Fruit fly (Drosophila melanogaster): Measurements from ENCODE around the gene mthl7.

The mthl7 gene

DNA sequence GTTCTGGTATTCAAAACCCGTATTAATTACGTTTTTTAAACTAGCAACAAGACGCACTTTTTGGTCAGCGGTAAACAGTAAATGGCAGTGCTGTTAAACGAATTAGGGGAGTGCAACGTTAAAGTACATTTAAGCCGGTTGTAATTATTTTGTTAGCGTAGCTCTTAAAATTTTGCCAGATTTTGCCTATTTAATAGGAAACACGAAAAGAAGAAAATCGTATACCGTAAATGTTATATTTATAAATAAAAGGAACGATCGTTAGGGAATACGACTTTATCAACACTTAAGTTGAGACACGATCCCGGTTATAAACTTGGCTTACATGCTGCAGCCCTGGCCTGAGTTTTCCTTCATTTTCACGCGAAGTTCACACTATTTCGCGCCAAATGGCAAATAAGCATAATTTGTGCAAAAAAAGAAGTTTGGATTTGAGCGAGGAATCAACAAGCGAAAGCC is 42.8 kb downstream of the mthl7 start, which contains the start of the genes Setx and mus301 (continued):
- TF ChIP-seq CG11504 (tag; optimal IDR thresholded peaks at IDR 0.05) (no peak), HLHmδ (GFP tag; optimal IDR thresholded peaks at IDR 0.05) (no peak), ranshi (GFP tag; IDR thresholded peaks at IDR 0.05) (peak; percentile 68; the same call in 1 of the 2 replicates), chinmo (GFP tag; IDR thresholded peaks at IDR 0.05; ENCODE audit: partially characterized antibody) (no peak), Atf3 (GFP tag; optimal IDR thresholded peaks at IDR 0.05) (peak; percentile 74), CG15601 (tag; optimal IDR thresholded peaks at IDR 0.05) (peak; percentile 75), unpg (GFP tag; optimal IDR thresholded peaks at IDR 0.05) (no peak), CG4424 (GFP tag; optimal IDR thresholded peaks at IDR 0.05) (peak; percentile 85), pros (GFP tag; optimal IDR thresholded peaks at IDR 0.05) (no peak), CG2889 (GFP tag; IDR thresholded peaks at IDR 0.05) (peak; percentile 44; the same call in 1 of the 3 replicates), CG18619 (GFP tag; optimal IDR thresholded peaks at IDR 0.05) (peak; percentile 77), chif (GFP tag; optimal IDR thresholded peaks at IDR 0.05) (peak; percentile 61 to 86), CG17361 (GFP tag; IDR thresholded peaks at IDR 0.05) (no peak; the same call in 2 of the 3 replicates), gt (GFP tag; IDR thresholded peaks at IDR 0.05) (no peak), CG34422 (GFP tag; IDR thresholded peaks at IDR 0.05) (peak; percentile 63; the same call in 2 of the 3 replicates), CG10654 (GFP tag; optimal IDR thresholded peaks at IDR 0.05) (peak; percentile 80), fd3F (GFP tag; optimal IDR thresholded peaks at IDR 0.05) (peak; percentile 63), CG2202 (tag; optimal IDR thresholded peaks at IDR 0.05) (peak; percentile 49), btn (GFP tag; optimal IDR thresholded peaks at IDR 0.05) (peak; percentile 58), disco-r (GFP tag; optimal IDR thresholded peaks at IDR 0.05) (peak; percentile 64), Antp (GFP tag; optimal IDR thresholded peaks at IDR 0.05) (peak; percentile 77), br (optimal IDR thresholded peaks at IDR 0.05) (no peak), Nf-YB (GFP tag; optimal IDR thresholded peaks at IDR 0.05) (peak; percentile 30), YL-1 (GFP tag; optimal IDR thresholded peaks at IDR 0.05) (peak; percentile 86), CG31365 (tag; optimal IDR thresholded peaks at IDR 0.05) (no peak), pan (optimal IDR thresholded peaks at IDR 0.05) (no peak), pan (GFP tag; optimal IDR thresholded peaks at IDR 0.05 in 1 of 2, IDR thresholded peaks at IDR 0.05 in 1 of 2) (peak in 1 of 2 experiments; percentile 61), CG4282 (GFP tag; optimal IDR thresholded peaks at IDR 0.05) (peak; percentile 83), Dbx (GFP tag; IDR thresholded peaks at IDR 0.05) (peak; percentile 88), bbx (GFP tag; IDR thresholded peaks at IDR 0.05; ENCODE audit: partially characterized antibody) (no peak), hb (GFP tag; IDR thresholded peaks at IDR 0.05; ENCODE audit: partially characterized antibody) (no peak), Adf1 (GFP tag; IDR thresholded peaks at IDR 0.05) (peak; percentile 41), Fer2 (tag; optimal IDR thresholded peaks at IDR 0.05) (peak; percentile 52), nau (GFP tag; optimal IDR thresholded peaks at IDR 0.05) (no peak), pho (GFP tag; optimal IDR thresholded peaks at IDR 0.05) (peak; percentile 88), en (GFP tag; optimal IDR thresholded peaks at IDR 0.05) (no peak), CG10431 (GFP tag; optimal IDR thresholded peaks at IDR 0.05) (peak; percentile 29), CG15479 (GFP tag; optimal IDR thresholded peaks at IDR 0.05) (peak; percentile 20), inv (GFP tag; IDR thresholded peaks at IDR 0.05; ENCODE audit: partially characterized antibody) (no peak; the same call in 1 of the 2 replicates), CG17612 (GFP tag; IDR thresholded peaks at IDR 0.05) (no peak), Sry-δ (GFP tag; optimal IDR thresholded peaks at IDR 0.05) (peak; percentile 61), tgo (GFP tag; IDR thresholded peaks at IDR 0.05) (peak; percentile 67), Ptx1 (GFP tag; IDR thresholded peaks at IDR 0.05) (peak; percentile 79), CG15269 (tag; optimal IDR thresholded peaks at IDR 0.05) (no peak), Nf-YC (tag; optimal IDR thresholded peaks at IDR 0.05) (no peak), CG7928 (GFP tag; optimal IDR thresholded peaks at IDR 0.05) (peak; percentile 94), Dref (GFP tag; IDR thresholded peaks at IDR 0.05) (peak; percentile 48), vnd (GFP tag; IDR thresholded peaks at IDR 0.05; ENCODE audit: partially characterized antibody) (no peak), CG9727 (GFP tag; optimal IDR thresholded peaks at IDR 0.05) (peak; percentile 82), CG12744 (GFP tag; optimal IDR thresholded peaks at IDR 0.05) (peak; percentile 73), CG32767 (GFP tag; IDR thresholded peaks at IDR 0.05) (no peak)
